Worm (Caenorhabditis elegans) whole organism, L1 larva: Measurements from ENCODE around the gene lite-1.

Experiments used
- C16A3.4 ChIP-seq: fragments of 150-350 bp; optimal IDR thresholded peaks from 2 replicates; lab custom pipeline; 2014; ENCODE audit warnings: missing biosample characterization, missing genetic modification characterization
- C34B4.2 ChIP-seq: sonication (generic microtip); optimal IDR thresholded peaks from 2 replicates; lab custom pipeline; 2017; ENCODE audit warnings: mild to moderate bottlenecking, missing genetic modification characterization, missing compliant biosample characterization
- Y116A8C.19 ChIP-seq: sonication (generic microtip); optimal IDR thresholded peaks from 2 replicates; lab custom pipeline; 2016; ENCODE audit warnings: missing compliant biosample characterization, missing genetic modification characterization, borderline replicate concordance
- aha-1 ChIP-seq: fragments of 150-350 bp; optimal IDR thresholded peaks from 2 replicates; lab custom pipeline; 2014; ENCODE audit warnings: missing biosample characterization, missing genetic modification characterization
- alr-1 ChIP-seq: fragments of 200-800 bp; sonication (Bioruptor generic); optimal IDR thresholded peaks from 2 replicates; lab custom pipeline; 2018; ENCODE audit warnings: borderline replicate concordance, mild to moderate bottlenecking, missing genetic modification characterization, missing compliant biosample characterization
- aly-2 ChIP-seq: fragments of 150-350 bp; optimal IDR thresholded peaks from 2 replicates; lab custom pipeline; 2014; ENCODE audit warnings: missing biosample characterization, missing genetic modification characterization
- ceh-8 ChIP-seq: fragments of 200-800 bp; sonication (Bioruptor generic); optimal IDR thresholded peaks from 2 replicates; lab custom pipeline; 2018; ENCODE audit warnings: mild to moderate bottlenecking, missing genetic modification characterization, moderate library complexity, missing compliant biosample characterization
- ceh-82 ChIP-seq, 3 experiments: fragments of 150-350 bp in 1 of 3; sonication (generic microtip) in 2 of 3; optimal IDR thresholded peaks; 2 replicates each; lab custom pipeline; 2014 to 2017; ENCODE audit warnings: missing biosample characterization in 3 of 3, missing genetic modification characterization in 3 of 3
- ceh-90 ChIP-seq: sonication (generic microtip); optimal IDR thresholded peaks from 2 replicates; lab custom pipeline; 2016; ENCODE audit warnings: missing genetic modification characterization, missing compliant biosample characterization
- ces-1 ChIP-seq: fragments of 150-350 bp; optimal IDR thresholded peaks from 2 replicates; lab custom pipeline; 2014; ENCODE audit warnings: missing biosample characterization, missing genetic modification reagents, missing genetic modification characterization
- dsc-1 ChIP-seq: sonication (generic microtip); optimal IDR thresholded peaks from 2 replicates; lab custom pipeline; 2016; ENCODE audit warnings: mild to moderate bottlenecking, missing genetic modification characterization, missing compliant biosample characterization
- efl-1 ChIP-seq, 4 experiments: fragments of 150-350 bp; optimal IDR thresholded peaks in 3 of 4; peaks in 1 of 4; 1 replicate in 1 of 4; 2 replicates in 3 of 4; lab custom pipeline; 2014; ENCODE audit warnings: missing biosample characterization in 2 of 4, missing genetic modification characterization in 2 of 4, missing genetic modification reagents in 2 of 4
- efl-3 ChIP-seq: fragments of 200-800 bp; sonication (Bioruptor generic); optimal IDR thresholded peaks from 2 replicates; lab custom pipeline; 2018; ENCODE audit warnings: mild to moderate bottlenecking, missing genetic modification characterization, missing compliant biosample characterization
- ets-5 ChIP-seq: fragments of 200-800 bp; sonication (Bioruptor generic); IDR thresholded peaks from 2 replicates; pipeline ENCODE4 v1.3.6; 2022; ENCODE audit warnings: missing genetic modification characterization, missing compliant biosample characterization
- fkh-10 ChIP-seq: sonication (generic microtip); optimal IDR thresholded peaks from 2 replicates; lab custom pipeline; 2017; ENCODE audit warnings: missing biosample characterization, missing genetic modification reagents, missing genetic modification characterization
- fkh-4 ChIP-seq: sonication (generic microtip); optimal IDR thresholded peaks from 2 replicates; lab custom pipeline; 2016; ENCODE audit warnings: missing compliant biosample characterization, missing genetic modification characterization, borderline replicate concordance
- fos-1 ChIP-seq: fragments of 150-350 bp; optimal IDR thresholded peaks from 2 replicates; lab custom pipeline; 2014; ENCODE audit warnings: missing biosample characterization, missing genetic modification characterization
- hlh-4 ChIP-seq: sonication (generic microtip); optimal IDR thresholded peaks from 2 replicates; lab custom pipeline; 2016; ENCODE audit warnings: mild to moderate bottlenecking, missing genetic modification characterization, missing compliant biosample characterization
- hpl-2 ChIP-seq: fragments of 150-350 bp; optimal IDR thresholded peaks from 2 replicates; lab custom pipeline; 2014; ENCODE audit warnings: missing biosample characterization, missing genetic modification reagents, missing genetic modification characterization
- jun-1 ChIP-seq: fragments of 150-350 bp; optimal IDR thresholded peaks from 2 replicates; lab custom pipeline; 2014; ENCODE audit warnings: missing biosample characterization, missing genetic modification reagents, missing genetic modification characterization
- lin-13 ChIP-seq: fragments of 150-350 bp; optimal IDR thresholded peaks from 2 replicates; lab custom pipeline; 2014; ENCODE audit warnings: missing biosample characterization, missing genetic modification reagents, missing genetic modification characterization
- lin-14 ChIP-seq: fragments of 200-800 bp; sonication (Bioruptor generic); optimal IDR thresholded peaks from 2 replicates; lab custom pipeline; 2018; ENCODE audit warnings: mild to moderate bottlenecking, missing genetic modification characterization, moderate library complexity, missing compliant biosample characterization
- lin-15B ChIP-seq: fragments of 150-350 bp; sonication (generic microtip); optimal IDR thresholded peaks from 3 replicates; lab custom pipeline; 2014; ENCODE audit warnings: missing biosample characterization, missing genetic modification characterization
- lir-3 ChIP-seq: sonication (generic microtip); optimal IDR thresholded peaks from 2 replicates; lab custom pipeline; 2016; ENCODE audit warnings: mild to moderate bottlenecking, missing genetic modification characterization, moderate library complexity, missing compliant biosample characterization; ENCODE audit not compliant: poor library complexity
- lsy-2 ChIP-seq, 2 experiments: fragments of 150-350 bp; optimal IDR thresholded peaks; 2 replicates each; lab custom pipeline; 2014; ENCODE audit warnings: missing biosample characterization in 2 of 2, missing genetic modification characterization in 2 of 2
- mab-9 ChIP-seq: fragments of 200-800 bp; sonication (Bioruptor generic); IDR thresholded peaks from 2 replicates; pipeline ENCODE4 v1.3.6; 2022; ENCODE audit warnings: missing genetic modification reagents, missing genetic modification characterization, missing compliant biosample characterization
- mef-2 ChIP-seq: fragments of 150-350 bp; optimal IDR thresholded peaks from 2 replicates; lab custom pipeline; 2014; ENCODE audit warnings: missing biosample characterization, missing genetic modification characterization
- mep-1 ChIP-seq: fragments of 150-350 bp; optimal IDR thresholded peaks from 2 replicates; lab custom pipeline; 2014; ENCODE audit warnings: missing biosample characterization, missing genetic modification characterization
- nhr-19 ChIP-seq: fragments of 200-800 bp; sonication (Bioruptor generic); conservative IDR thresholded peaks from 2 replicates; pipeline ENCODE4 v1.3.6; 2022; ENCODE audit warnings: missing genetic modification characterization, missing compliant biosample characterization
- nhr-47 ChIP-seq: sonication (generic microtip); optimal IDR thresholded peaks from 2 replicates; lab custom pipeline; 2016; ENCODE audit warnings: mild to moderate bottlenecking, missing genetic modification characterization, moderate library complexity, missing compliant biosample characterization
- nhr-71 ChIP-seq: sonication (generic microtip); optimal IDR thresholded peaks from 2 replicates; lab custom pipeline; 2016; ENCODE audit warnings: mild to moderate bottlenecking, missing genetic modification characterization, moderate library complexity, missing compliant biosample characterization
- nhr-76 ChIP-seq: sonication (generic microtip); optimal IDR thresholded peaks from 2 replicates; lab custom pipeline; 2017; ENCODE audit warnings: missing biosample characterization, missing genetic modification characterization
- nhr-77 ChIP-seq: fragments of 150-350 bp; optimal IDR thresholded peaks from 2 replicates; lab custom pipeline; 2014; ENCODE audit warnings: missing biosample characterization, missing genetic modification characterization
- nhr-84 ChIP-seq: sonication (generic microtip); optimal IDR thresholded peaks from 2 replicates; lab custom pipeline; 2017; ENCODE audit warnings: missing biosample characterization, missing genetic modification characterization
- nhr-85 ChIP-seq: sonication (generic microtip); peaks from one replicate; lab custom pipeline; 2016; ENCODE audit warnings: missing genetic modification characterization, inconsistent platforms, missing compliant biosample characterization
- nhr-90 ChIP-seq: sonication (generic microtip); optimal IDR thresholded peaks from 2 replicates; lab custom pipeline; 2016; ENCODE audit warnings: mild to moderate bottlenecking, missing genetic modification characterization, missing compliant biosample characterization; ENCODE audit not compliant: poor library complexity
- pqm-1 ChIP-seq: sonication (generic microtip); optimal IDR thresholded peaks from 3 replicates; lab custom pipeline; 2017; ENCODE audit warnings: missing biosample characterization, missing genetic modification characterization
- rnt-1 ChIP-seq: sonication (generic microtip); optimal IDR thresholded peaks from 2 replicates; lab custom pipeline; 2016; ENCODE audit warnings: mild to moderate bottlenecking, missing genetic modification characterization, moderate library complexity, missing compliant biosample characterization
- skn-1 ChIP-seq: fragments of 150-350 bp; optimal IDR thresholded peaks from 2 replicates; lab custom pipeline; 2014; ENCODE audit warnings: missing biosample characterization, missing genetic modification characterization
- snpc-4 ChIP-seq: fragments of 150-350 bp; optimal IDR thresholded peaks from 2 replicates; lab custom pipeline; 2014; ENCODE audit warnings: missing biosample characterization, missing genetic modification characterization
- snu-23 ChIP-seq: sonication (generic microtip); optimal IDR thresholded peaks from 2 replicates; lab custom pipeline; 2016; ENCODE audit warnings: missing genetic modification characterization, missing compliant biosample characterization
- unc-130 ChIP-seq: fragments of 150-350 bp; optimal IDR thresholded peaks from 2 replicates; lab custom pipeline; 2017; ENCODE audit warnings: missing biosample characterization, missing genetic modification characterization, inconsistent platforms
- unc-30 ChIP-seq: sonication (generic microtip); optimal IDR thresholded peaks from 2 replicates; lab custom pipeline; 2017; ENCODE audit warnings: missing biosample characterization, missing genetic modification characterization
- unc-62 ChIP-seq: fragments of 150-350 bp; optimal IDR thresholded peaks from 2 replicates; lab custom pipeline; 2014; ENCODE audit warnings: missing biosample characterization, missing genetic modification reagents, missing genetic modification characterization
- ztf-11 ChIP-seq, 2 experiments: sonication (generic microtip); optimal IDR thresholded peaks; 2 replicates each; lab custom pipeline; 2016 to 2017; ENCODE audit warnings: missing genetic modification characterization in 2 of 2, missing biosample characterization in 1 of 2, missing compliant biosample characterization in 1 of 2
- ztf-4 ChIP-seq: fragments of 150-350 bp; optimal IDR thresholded peaks from 2 replicates; lab custom pipeline; 2014; ENCODE audit warnings: missing biosample characterization, missing genetic modification characterization

lite-1 gene

DNA sequence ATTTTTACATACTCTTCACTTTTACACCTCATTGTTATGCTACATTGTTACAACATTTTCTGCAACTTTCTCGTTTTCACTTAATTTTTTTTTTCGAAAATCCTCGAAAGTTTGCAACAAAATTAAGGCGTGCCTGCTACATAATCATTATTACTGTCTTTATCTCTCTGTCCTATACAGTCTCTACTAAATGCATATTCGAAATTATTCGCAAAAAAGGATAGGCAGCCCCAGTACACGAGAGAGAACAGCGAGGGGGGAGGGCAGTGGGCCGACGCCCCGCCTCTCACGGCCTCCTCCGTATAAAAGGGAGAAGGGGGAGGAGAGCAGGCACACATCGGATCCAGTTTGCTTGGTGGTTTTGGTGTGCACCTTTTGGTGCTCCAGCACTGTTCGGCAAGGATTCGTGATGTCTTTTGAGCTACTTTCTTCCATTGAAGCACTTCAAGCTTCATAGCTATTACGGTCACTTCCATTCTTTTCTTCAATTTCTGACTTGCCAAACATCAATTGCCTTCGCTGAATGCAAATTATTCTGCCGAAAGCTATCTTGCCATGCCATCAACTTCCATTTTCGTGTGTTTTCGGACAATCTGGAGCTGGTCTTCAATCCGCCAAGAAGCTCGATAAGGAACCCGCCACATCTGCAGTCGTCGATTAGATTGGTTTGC lies 21.5 kb upstream of the lite-1 start (continued):
- TF ChIP-seq aly-2 (tag; lab: Kevin White, UChicago): peak; percentile 26
- TF ChIP-seq aha-1: no peak
- no peak for TF ChIP-seq fkh-4
- TF ChIP-seq jun-1 (tag; lab: Kevin White, UChicago): peak; percentile 24
- no peak for TF ChIP-seq ceh-90 (tag; lab: Kevin White, UChicago)
- TF ChIP-seq nhr-90 (tag; lab: Kevin White, UChicago): peak; percentile 74

ce11 chrX:6251321-6251720 lies 20.8 kb upstream of the lite-1 start:
- no peak for TF ChIP-seq nhr-84 (tag; lab: Kevin White, UChicago)
- peak; percentile 3 for TF ChIP-seq rnt-1 (tag; lab: Kevin White, UChicago)
- TF ChIP-seq nhr-85 (tag; lab: Kevin White, UChicago): peak; percentile 20
- TF ChIP-seq nhr-47 (tag; lab: Kevin White, UChicago): peak; percentile 3
- TF ChIP-seq dsc-1 (tag; lab: Kevin White, UChicago): peak; percentile 26

DNA sequence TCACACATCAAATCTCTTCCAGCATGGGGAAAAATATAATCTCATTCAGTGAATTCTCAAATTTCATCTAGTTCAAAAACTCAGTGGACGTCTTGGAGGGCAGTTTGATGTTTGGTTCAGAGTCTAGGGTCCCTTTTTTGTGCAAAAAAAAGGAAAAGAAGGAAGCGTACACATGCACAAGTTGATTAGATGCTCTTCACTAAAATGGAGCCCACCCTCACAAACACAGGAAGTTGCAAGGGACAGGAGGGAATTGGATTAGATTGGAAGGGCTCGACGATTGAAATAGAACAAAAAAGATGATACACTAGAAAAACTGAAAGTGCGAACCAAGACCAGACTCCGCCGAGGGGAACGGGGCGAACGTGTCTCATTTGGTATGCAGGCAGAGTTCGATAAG lies 20.3 kb upstream of the lite-1 start:
- no peak for TF ChIP-seq fos-1 (tag; lab: Kevin White, UChicago)
- peak; percentile 91 for TF ChIP-seq fkh-10
- TF ChIP-seq ces-1 (GFP tag; lab: Kevin White, UChicago): peak; percentile 72
- peak; percentile 88 for TF ChIP-seq lin-14 (GFP tag; lab: Kevin White, UChicago)
- no peak for TF ChIP-seq efl-1 (optimal IDR thresholded peaks at IDR 0.05; lab: Kevin White, UChicago)
- peak in 1 of 2 experiments; percentile 92 for TF ChIP-seq efl-1 (GFP tag; optimal IDR thresholded peaks at IDR 0.05 in 1 of 2; lab: Kevin White, UChicago)

DNA sequence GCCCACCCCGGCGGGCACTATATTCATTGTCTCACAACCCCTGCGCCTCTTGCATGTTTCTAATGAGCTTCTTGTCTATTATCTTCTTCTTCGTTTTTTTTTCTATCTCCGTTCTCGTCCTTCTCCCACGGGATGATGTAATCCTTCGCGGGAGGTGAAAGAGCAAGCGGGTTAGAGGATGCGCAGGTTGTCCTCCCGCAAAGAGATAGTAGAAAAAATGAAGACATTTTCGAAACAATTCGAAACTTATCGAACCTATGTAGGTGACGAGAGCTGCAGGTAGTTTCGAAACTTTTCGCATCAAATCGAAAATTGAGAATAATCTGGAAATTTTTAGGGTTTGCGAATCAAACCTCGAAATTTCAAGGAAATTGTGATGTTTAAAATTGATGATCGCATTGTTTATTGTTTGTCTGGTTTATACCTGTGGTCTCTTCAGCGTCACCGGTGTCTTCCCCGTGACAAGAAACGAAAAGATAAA lies 19.7 kb upstream of the lite-1 start:
- TF ChIP-seq ceh-8 (GFP tag; lab: Kevin White, UChicago): no peak
- TF ChIP-seq nhr-71: peak; percentile 89
- no peak for TF ChIP-seq pqm-1
- TF ChIP-seq snpc-4 (tag; lab: Kevin White, UChicago): no peak
- no peak for TF ChIP-seq fos-1 (tag; lab: Kevin White, UChicago)
- TF ChIP-seq hlh-4 (tag; lab: Kevin White, UChicago): no peak
- no peak for TF ChIP-seq C34B4.2 (tag; lab: Kevin White, UChicago)
- no peak for TF ChIP-seq nhr-76
- peak; percentile 58 for TF ChIP-seq unc-130 (tag; lab: Kevin White, UChicago)
- TF ChIP-seq ztf-4 (tag; lab: Kevin White, UChicago): no peak
- no peak for TF ChIP-seq lin-13
- TF ChIP-seq nhr-19 (GFP tag; lab: Robert Waterston, UW): peak; percentile 51
- TF ChIP-seq ztf-11 (tag; optimal IDR thresholded peaks at IDR 0.05; lab: Kevin White, UChicago): no peak
- no peak for TF ChIP-seq lin-15B (tag; lab: Kevin White, UChicago)
- TF ChIP-seq snu-23 (GFP tag; lab: Kevin White, UChicago): peak; percentile 77
- TF ChIP-seq nhr-47 (tag; lab: Kevin White, UChicago): peak; percentile 52
- TF ChIP-seq efl-3 (GFP tag; lab: Kevin White, UChicago): no peak
- TF ChIP-seq nhr-84 (tag; lab: Kevin White, UChicago): no peak
- TF ChIP-seq nhr-85 (tag; lab: Kevin White, UChicago): peak; percentile 97
- TF ChIP-seq lsy-2 (tag; optimal IDR thresholded peaks at IDR 0.05; lab: Kevin White, UChicago): peak; percentile 11 to 47
- TF ChIP-seq mep-1 (tag; lab: Kevin White, UChicago): peak; percentile 84
- peak; percentile 33 for TF ChIP-seq skn-1
- no peak for TF ChIP-seq alr-1 (tag; lab: Kevin White, UChicago)
- TF ChIP-seq Y116A8C.19 (tag; lab: Kevin White, UChicago): no peak
- no peak for TF ChIP-seq hpl-2 (GFP tag; lab: Kevin White, UChicago)
- TF ChIP-seq lir-3 (tag; lab: Kevin White, UChicago): no peak
- peak; percentile 47 to 54 (median 49) for TF ChIP-seq ceh-82 (tag; optimal IDR thresholded peaks at IDR 0.05; lab: Kevin White, UChicago)
- TF ChIP-seq C16A3.4 (tag; lab: Kevin White, UChicago): no peak
- no peak for TF ChIP-seq mab-9 (GFP tag; lab: Robert Waterston, UW)
- TF ChIP-seq nhr-77 (tag; lab: Kevin White, UChicago): peak; percentile 83
- TF ChIP-seq ets-5 (GFP tag; lab: Robert Waterston, UW): no peak
- TF ChIP-seq unc-30 (tag; lab: Kevin White, UChicago): no peak
- TF ChIP-seq unc-62 (GFP tag; lab: Kevin White, UChicago): no peak
- TF ChIP-seq mef-2 (tag; lab: Kevin White, UChicago): no peak
